Fruit fly (Drosophila melanogaster): ENCODE data around the gene CG32277.

DNA sequence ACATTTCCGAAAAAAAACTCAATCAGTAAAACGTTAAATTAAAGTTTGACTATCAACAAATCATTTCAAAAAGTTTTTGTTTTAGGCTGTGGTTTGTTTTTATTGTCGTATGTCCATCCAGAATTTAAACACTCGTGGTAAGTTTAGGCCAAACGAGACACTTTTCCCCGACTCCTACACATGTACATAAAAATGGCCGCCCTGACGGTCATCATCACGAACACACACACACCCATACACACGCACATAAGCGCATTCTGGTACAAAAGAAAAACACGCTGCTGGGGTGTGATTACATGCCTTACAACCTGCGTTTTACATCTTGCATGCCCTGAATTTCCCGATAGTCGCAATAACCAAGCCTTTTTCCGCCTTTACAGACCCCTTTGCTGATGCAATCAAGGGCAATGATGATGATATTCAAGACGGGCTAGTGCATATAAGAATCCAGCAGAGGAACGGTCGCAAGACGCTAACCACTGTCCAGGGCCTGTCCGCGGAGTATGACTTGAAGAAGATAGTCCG is 18.2 kb upstream of the CG32277 start:
- TF ChIP-seq ey (GFP tag; optimal IDR thresholded peaks at IDR 0.05) (no peak), lola (GFP tag; optimal IDR thresholded peaks at IDR 0.05) (no peak), usp (GFP tag; optimal IDR thresholded peaks at IDR 0.05) (no peak), Dfd (GFP tag; optimal IDR thresholded peaks at IDR 0.05) (no peak), Rel (GFP tag; optimal IDR thresholded peaks at IDR 0.05) (no peak), Rel (tag; optimal IDR thresholded peaks at IDR 0.05) (no peak), Jra (GFP tag; optimal IDR thresholded peaks at IDR 0.05) (no peak), sage (GFP tag; optimal IDR thresholded peaks at IDR 0.05) (no peak), Abd-B (GFP tag; optimal IDR thresholded peaks at IDR 0.05) (no peak), psq (GFP tag; optimal IDR thresholded peaks at IDR 0.05) (no peak)

Measured in whole organism, wandering third instar larva.